Fruit fly (Drosophila melanogaster) whole organism: ENCODE data around the gene CG6271.

Experiments
- CG8478 ChIP-seq: fragments of >200 bp; optimal IDR thresholded peaks from 2 replicates; lab custom pipeline; 2018; ENCODE audit warnings: inconsistent platforms
- Dll ChIP-seq: fragments of >200 bp; optimal IDR thresholded peaks from 2 replicates; lab custom pipeline; 2017
- EcR ChIP-seq, 2 experiments: fragments of >200 bp; optimal IDR thresholded peaks; 2 replicates each; lab custom pipeline; 2017; ENCODE audit warnings: missing biosample characterization in 2 of 2, missing genetic modification characterization in 2 of 2, missing genetic modification reagents in 2 of 2
- pan ChIP-seq: fragments of >200 bp; optimal IDR thresholded peaks from 2 replicates; lab custom pipeline; 2017
- psq ChIP-seq: fragments of >200 bp; optimal IDR thresholded peaks from 2 replicates; lab custom pipeline; 2017
- usp ChIP-seq: fragments of >200 bp; optimal IDR thresholded peaks from 2 replicates; lab custom pipeline; 2017; ENCODE audit warnings: missing biosample characterization, missing genetic modification characterization, mixed read lengths

Gene CG6271

dm6 chr3R:27048561-27049270 is 22.8 kb upstream of the CG6271 start, which contains the start of gene TwdlT:
Gene TwdlT, plus strand, starts transcription at chr3R:27049220.
- TF ChIP-seq usp (no peak), CG8478 (no peak), Dll (lab: Kevin White, UChicago) (no peak), psq (lab: Kevin White, UChicago) (no peak), EcR (GFP tag; optimal IDR thresholded peaks at IDR 0.05; lab: Kevin White, UChicago) (no peak), pan (lab: Kevin White, UChicago) (no peak)

DNA sequence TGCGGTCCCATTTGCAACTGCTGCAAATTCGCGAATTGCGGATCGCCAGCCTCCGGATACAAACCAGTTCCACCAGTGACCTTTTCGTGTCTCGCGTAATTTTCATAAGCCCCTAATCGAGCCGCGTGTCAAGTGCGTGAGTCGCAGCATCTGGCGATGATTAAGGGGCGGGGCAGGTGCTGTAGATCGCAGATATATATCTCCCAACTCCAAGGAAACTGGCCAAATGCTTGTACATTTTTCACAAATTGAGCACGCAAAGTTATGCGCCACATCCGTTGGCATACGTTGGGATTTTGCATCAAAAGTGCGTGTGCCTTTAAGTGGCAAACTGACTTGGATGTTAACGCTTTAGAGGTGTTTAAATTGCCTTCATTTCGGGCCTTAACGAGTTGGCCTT is 14.1 kb upstream of the CG6271 start:
- TF ChIP-seq Dll (lab: Kevin White, UChicago) (no peak), psq (lab: Kevin White, UChicago) (no peak), usp (no peak), pan (lab: Kevin White, UChicago) (no peak), EcR (GFP tag; optimal IDR thresholded peaks at IDR 0.05; lab: Kevin White, UChicago) (no peak), CG8478 (no peak)

DNA sequence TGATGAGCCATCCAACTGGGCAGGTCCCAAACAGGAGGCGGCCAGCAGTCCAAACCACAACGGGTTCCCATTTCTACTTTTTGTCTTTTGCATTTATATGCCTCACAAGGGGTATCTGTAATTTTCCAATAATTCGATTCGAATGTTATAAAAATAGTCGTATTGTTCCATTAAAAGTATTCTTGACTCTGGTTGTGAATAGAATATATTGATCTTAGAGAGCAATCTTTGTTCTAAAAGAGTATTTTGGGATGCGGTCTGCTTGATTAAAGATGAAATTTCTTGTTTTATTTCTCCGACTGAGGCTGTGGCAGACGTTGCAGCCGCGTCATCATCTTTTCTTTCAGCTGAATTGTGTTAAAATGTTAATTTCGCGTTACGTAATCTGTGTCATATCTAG is 8.0 kb upstream of the CG6271 start:
- TF ChIP-seq Dll (lab: Kevin White, UChicago) (no peak), pan (lab: Kevin White, UChicago) (no peak), CG8478 (no peak), usp (no peak), psq (lab: Kevin White, UChicago) (no peak), EcR (GFP tag; optimal IDR thresholded peaks at IDR 0.05; lab: Kevin White, UChicago) (no peak)

DNA sequence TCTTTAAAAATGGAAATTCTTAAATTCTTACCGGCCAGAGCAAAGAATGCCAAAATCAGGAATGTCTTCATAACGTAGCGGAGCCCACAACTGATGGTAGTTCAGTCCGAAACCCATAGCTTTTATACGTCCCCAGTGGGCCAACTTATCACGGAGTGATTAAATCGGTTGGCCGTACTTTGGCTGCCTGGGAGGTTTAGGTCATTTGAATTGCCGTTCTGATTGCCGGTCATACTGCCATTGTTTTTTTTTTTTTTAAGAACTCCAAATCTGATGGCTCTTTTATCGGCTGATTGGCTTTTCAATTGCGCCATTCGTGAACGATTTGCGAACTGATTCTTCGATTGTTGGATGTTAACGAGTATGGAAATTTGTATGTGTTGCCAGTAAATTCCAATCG is 2.8 kb downstream of the CG6271 start, which contains the start of gene CG6277:
CG6277 (minus strand) TSS at position 101 of the 400 bp plus-strand sequence.
- TF ChIP-seq pan (lab: Kevin White, UChicago) (no peak), Dll (lab: Kevin White, UChicago) (no peak)

DNA sequence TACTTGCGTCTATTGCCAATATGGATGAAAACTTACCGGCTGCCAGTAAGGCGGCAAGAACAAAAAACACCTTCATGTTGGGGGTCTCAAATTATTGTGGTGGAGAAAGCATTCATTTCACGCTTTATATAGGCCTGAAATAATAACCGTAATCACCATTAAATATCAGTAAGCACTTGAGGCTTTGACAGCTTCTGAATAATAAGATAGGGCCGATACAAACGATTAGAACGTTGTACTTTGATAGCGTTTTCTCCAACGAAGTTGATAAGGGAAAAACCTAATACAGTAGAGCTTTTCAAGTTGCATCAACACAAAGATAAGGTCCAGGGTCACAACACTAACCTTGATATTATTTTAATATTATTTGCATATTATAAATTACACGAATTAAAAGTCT is 4.6 kb downstream of the CG6271 start, which contains the start of gene CG6283:
CG6283 (minus strand) TSS at position 101 of the 400 bp plus-strand sequence.
- TF ChIP-seq psq (lab: Kevin White, UChicago) (no peak), Dll (lab: Kevin White, UChicago) (no peak), usp (no peak), CG8478 (no peak), EcR (GFP tag; optimal IDR thresholded peaks at IDR 0.05; lab: Kevin White, UChicago) (no peak), pan (lab: Kevin White, UChicago) (no peak)

- no peak for TF ChIP-seq pan (lab: Kevin White, UChicago)
- TF ChIP-seq Dll (lab: Kevin White, UChicago): no peak
- no peak for TF ChIP-seq EcR (GFP tag; optimal IDR thresholded peaks at IDR 0.05; lab: Kevin White, UChicago)
- TF ChIP-seq psq (lab: Kevin White, UChicago): no peak
- no peak for TF ChIP-seq CG8478
- no peak for TF ChIP-seq usp
Measured at dm6 chr3R:27019701-27020172, 6.2 kb downstream of the CG6271 start, which contains the start of gene CG17191. Gene CG17191, minus strand, starts transcription at chr3R:27019751.

dm6 chr3R:27018187-27018586 is 7.7 kb downstream of the CG6271 start, which contains the start of gene CG17192:
Gene CG17192, minus strand, starts transcription at chr3R:27018287.
- no peak for TF ChIP-seq pan (lab: Kevin White, UChicago)
- no peak for TF ChIP-seq usp
- no peak for TF ChIP-seq psq (lab: Kevin White, UChicago)
- TF ChIP-seq Dll (lab: Kevin White, UChicago): no peak

dm6 chr3R:27007022-27007421 is 18.9 kb downstream of the CG6271 start, which contains the start of gene CG6295:
Gene CG6295, minus strand, starts transcription at chr3R:27007055.
- no peak for TF ChIP-seq EcR (GFP tag; optimal IDR thresholded peaks at IDR 0.05; lab: Kevin White, UChicago)
- no peak for TF ChIP-seq usp
- TF ChIP-seq pan (lab: Kevin White, UChicago): no peak
- no peak for TF ChIP-seq Dll (lab: Kevin White, UChicago)
- TF ChIP-seq CG8478: no peak
- TF ChIP-seq psq (lab: Kevin White, UChicago): no peak

DNA sequence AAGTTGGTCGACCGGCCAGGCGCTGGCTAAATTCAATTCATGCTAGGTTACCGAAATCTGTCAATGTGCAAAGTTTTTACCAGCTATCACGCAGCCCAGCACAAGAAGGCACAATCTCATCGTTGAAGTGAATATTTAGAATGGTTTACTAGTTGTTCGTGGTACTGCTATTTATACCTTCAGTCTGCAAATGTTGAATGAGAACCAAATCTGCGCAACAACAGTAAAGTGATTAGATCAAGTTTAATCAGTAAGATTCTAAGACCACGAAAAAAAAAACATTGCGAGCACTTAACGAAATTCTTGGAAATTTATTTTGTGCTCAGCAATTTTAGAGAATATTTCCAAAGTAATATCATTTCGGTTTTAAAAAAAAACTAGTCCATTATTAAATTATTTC is 20.6 kb downstream of the CG6271 start, which contains the start of gene CG6296:
CG6296 (minus strand) TSS at position 132 of the 400 bp plus-strand sequence.
- no peak for TF ChIP-seq Dll (lab: Kevin White, UChicago)
- no peak for TF ChIP-seq CG8478
- no peak for TF ChIP-seq EcR (GFP tag; optimal IDR thresholded peaks at IDR 0.05; lab: Kevin White, UChicago)
- TF ChIP-seq pan (lab: Kevin White, UChicago): no peak
- TF ChIP-seq usp: no peak
- no peak for TF ChIP-seq psq (lab: Kevin White, UChicago)

- TF ChIP-seq usp (no peak), psq (lab: Kevin White, UChicago) (no peak), Dll (lab: Kevin White, UChicago) (no peak), pan (lab: Kevin White, UChicago) (no peak), CG8478 (no peak), EcR (GFP tag; optimal IDR thresholded peaks at IDR 0.05; lab: Kevin White, UChicago) (no peak)
Measured at dm6 chr3R:27002787-27003186, 23.1 kb downstream of the CG6271 start.

dm6 chr3R:26999452-26999851 is 26.5 kb downstream of the CG6271 start, which contains the start of gene CG31077:
Gene CG31077, plus strand, starts transcription at chr3R:26999752.
- TF ChIP-seq usp (no peak), pan (lab: Kevin White, UChicago) (no peak), EcR (GFP tag; optimal IDR thresholded peaks at IDR 0.05; lab: Kevin White, UChicago) (no peak), Dll (lab: Kevin White, UChicago) (no peak), CG8478 (no peak), psq (lab: Kevin White, UChicago) (no peak)

DNA sequence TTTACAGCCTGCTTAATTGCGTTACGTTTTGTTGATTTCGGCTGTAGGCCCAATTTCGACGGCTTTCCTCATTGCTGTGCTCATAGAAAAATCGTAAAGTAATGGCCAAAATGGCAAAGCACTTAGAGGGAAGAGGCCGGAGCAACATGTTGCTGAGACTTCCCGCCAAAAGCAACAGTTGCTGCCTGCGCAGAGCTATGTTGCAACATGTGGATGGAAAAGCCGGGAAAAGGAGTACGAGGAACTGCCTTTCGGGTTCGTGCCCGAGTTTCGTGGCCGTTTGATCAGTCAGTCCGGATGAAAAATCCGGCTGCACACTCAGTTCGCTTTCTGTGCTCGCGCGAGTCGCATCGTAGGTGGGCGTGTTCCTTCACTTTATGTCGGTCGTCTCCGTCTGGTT is 29.3 kb downstream of the CG6271 start, which contains the start of gene RYa-R:
RYa-R (plus strand) TSS at position 339 of the 400 bp plus-strand sequence.
- no peak for TF ChIP-seq Dll (lab: Kevin White, UChicago)
- no peak for TF ChIP-seq EcR (GFP tag; optimal IDR thresholded peaks at IDR 0.05; lab: Kevin White, UChicago)
- no peak for TF ChIP-seq usp
- no peak for TF ChIP-seq pan (lab: Kevin White, UChicago)
- no peak for TF ChIP-seq CG8478
- TF ChIP-seq psq (lab: Kevin White, UChicago): no peak
